Fruit fly (Drosophila melanogaster): Measurements from ENCODE around the gene Tango14.

Gene Tango14

dm6 chr2L:1144371-1145360 is 13.8 kb upstream of the Tango14 start (continued):
- no peak for TF ChIP-seq stwl (tag; optimal IDR thresholded peaks at IDR 0.05)
- peak; percentile 49 for TF ChIP-seq ATbp (GFP tag; optimal IDR thresholded peaks at IDR 0.05)
- peak; percentile 19 for TF ChIP-seq Deaf1 (tag; optimal IDR thresholded peaks at IDR 0.05)
- TF ChIP-seq ac (GFP tag; optimal IDR thresholded peaks at IDR 0.05) = no peak
- TF ChIP-seq CG6175 (GFP tag; IDR thresholded peaks at IDR 0.05) = no peak
- TF ChIP-seq grau (tag; optimal IDR thresholded peaks at IDR 0.05) = peak; percentile 71
- TF ChIP-seq CG6765 (GFP tag; optimal IDR thresholded peaks at IDR 0.05) = no peak
- no peak for TF ChIP-seq B-H1 (GFP tag; IDR thresholded peaks at IDR 0.05)
- no peak for TF ChIP-seq CG3407 (GFP tag; optimal IDR thresholded peaks at IDR 0.05)
- TF ChIP-seq onecut (GFP tag; IDR thresholded peaks at IDR 0.05) = no peak
- peak; percentile 37 for TF ChIP-seq CG9609 (GFP tag; optimal IDR thresholded peaks at IDR 0.05)
- TF ChIP-seq D (optimal IDR thresholded peaks at IDR 0.05) = no peak
- TF ChIP-seq D (GFP tag; optimal IDR thresholded peaks at IDR 0.05) = peak; percentile 54
- TF ChIP-seq CG9727 (GFP tag; optimal IDR thresholded peaks at IDR 0.05) = peak; percentile 31
- TF ChIP-seq lov (optimal IDR thresholded peaks at IDR 0.05) = no peak
- no peak for TF ChIP-seq lov (GFP tag; IDR thresholded peaks at IDR 0.05)
- peak; percentile 93 for TF ChIP-seq sens (GFP tag)
- TF ChIP-seq ssp (GFP tag; IDR thresholded peaks at IDR 0.05) = no peak
- TF ChIP-seq Eip74EF (GFP tag; optimal IDR thresholded peaks at IDR 0.05) = peak in 1 of 2 experiments; percentile 40
- TF ChIP-seq Lpt (GFP tag; optimal IDR thresholded peaks at IDR 0.05) = no peak
- no peak for TF ChIP-seq CG31365 (tag; optimal IDR thresholded peaks at IDR 0.05)
- peak; percentile 81 for TF ChIP-seq gem (tag; optimal IDR thresholded peaks at IDR 0.05)
- no peak for TF ChIP-seq Dref (GFP tag; IDR thresholded peaks at IDR 0.05)
- TF ChIP-seq Elba2 (GFP tag; optimal IDR thresholded peaks at IDR 0.05) = no peak
- TF ChIP-seq Mad (GFP tag; optimal IDR thresholded peaks at IDR 0.05) = no peak
- TF ChIP-seq CG1024 (GFP tag; IDR thresholded peaks at IDR 0.05) = 0 out of 2 replicates have a peak, but pooled peaks have one; percentile 5
- TF ChIP-seq pnt (GFP tag; optimal IDR thresholded peaks at IDR 0.05) = no peak
- peak; percentile 43 for TF ChIP-seq HLH3B (GFP tag; IDR thresholded peaks at IDR 0.05)
- TF ChIP-seq danr (GFP tag; IDR thresholded peaks at IDR 0.05) = no peak
- TF ChIP-seq CG12769 (tag; optimal IDR thresholded peaks at IDR 0.05) = peak; percentile 79
- peak; percentile 25 for TF ChIP-seq CG2875 (GFP tag; optimal IDR thresholded peaks at IDR 0.05)
- peak; percentile 18 for TF ChIP-seq gsb-n (tag; optimal IDR thresholded peaks at IDR 0.05)
- TF ChIP-seq cas (GFP tag; IDR thresholded peaks at IDR 0.05) = peak; percentile 31; the same call in 1 of the 2 replicates
- peak; percentile 54 for TF ChIP-seq CG15269 (tag; optimal IDR thresholded peaks at IDR 0.05)
- TF ChIP-seq B-H2 (GFP tag; optimal IDR thresholded peaks at IDR 0.05) = no peak
- TF ChIP-seq CG34376 (GFP tag; optimal IDR thresholded peaks at IDR 0.05) = no peak
- TF ChIP-seq pb (GFP tag; optimal IDR thresholded peaks at IDR 0.05) = no peak
- TF ChIP-seq CG18599 (GFP tag; optimal IDR thresholded peaks at IDR 0.05) = peak; percentile 75
- no peak for TF ChIP-seq Adf1 (GFP tag; IDR thresholded peaks at IDR 0.05)
- 0 out of 3 replicates have a peak, but pooled peaks have one; percentile 16 for TF ChIP-seq CG2889 (GFP tag; IDR thresholded peaks at IDR 0.05)
- peak; percentile 45; the same call in 1 of the 2 replicates for TF ChIP-seq ranshi (GFP tag; IDR thresholded peaks at IDR 0.05)
- no peak for TF ChIP-seq Spps (tag; optimal IDR thresholded peaks at IDR 0.05)
- TF ChIP-seq Ets65A (GFP tag) = peak; percentile 92
- TF ChIP-seq lmd (GFP tag; IDR thresholded peaks at IDR 0.05) = peak; percentile 40
- TF ChIP-seq vfl (GFP tag; optimal IDR thresholded peaks at IDR 0.05) = no peak
- TF ChIP-seq slp2 (GFP tag; optimal IDR thresholded peaks at IDR 0.05) = no peak
- TF ChIP-seq fru (optimal IDR thresholded peaks at IDR 0.05) = no peak
- peak; percentile 32 for TF ChIP-seq CG10267 (tag; optimal IDR thresholded peaks at IDR 0.05)
- TF ChIP-seq CG32772 (GFP tag; IDR thresholded peaks at IDR 0.05) = 0 out of 2 replicates have a peak, but pooled peaks have one; percentile 12
- no peak for TF ChIP-seq Scr (GFP tag; IDR thresholded peaks at IDR 0.05; ENCODE audit: partially characterized antibody)
